Worm (Caenorhabditis elegans) whole organism, L3 larva: ENCODE results near the gene K08A2.2.

ENCODE experiments used
- ZK546.5 ChIP-seq: sonication (generic microtip); optimal IDR thresholded peaks from 2 replicates; lab custom pipeline; 2017; ENCODE audit warnings: missing biosample characterization, missing genetic modification characterization
- lin-15B ChIP-seq: fragments of 150-350 bp; optimal IDR thresholded peaks from 2 replicates; lab custom pipeline; 2014; ENCODE audit warnings: missing biosample characterization, missing genetic modification characterization
- lin-39 ChIP-seq: fragments of 150-350 bp; optimal IDR thresholded peaks from 2 replicates; lab custom pipeline; 2018; ENCODE audit warnings: missing biosample characterization, missing genetic modification reagents, missing genetic modification characterization
- nhr-11 ChIP-seq: fragments of 150-350 bp; optimal IDR thresholded peaks from 2 replicates; lab custom pipeline; 2014; ENCODE audit warnings: missing biosample characterization, missing genetic modification characterization
- unc-62 ChIP-seq: fragments of 150-350 bp; sonication (generic microtip); optimal IDR thresholded peaks from 4 replicates; lab custom pipeline; 2014; ENCODE audit warnings: missing biosample characterization, missing genetic modification reagents, missing genetic modification characterization

ce11 chrII:3002211-3002610 lies 10.8 kb downstream of the K08A2.2 start, which contains the start of gene lido-10:
- TF ChIP-seq unc-62 (GFP tag; lab: Kevin White, UChicago) (no peak), lin-15B (tag; lab: Kevin White, UChicago) (no peak), ZK546.5 (tag; lab: Kevin White, UChicago) (no peak), lin-39 (no peak), nhr-11 (tag; lab: Kevin White, UChicago) (no peak)
